Fruit fly (Drosophila melanogaster): Measurements from ENCODE around the gene Ank2.

The Ank2 gene

DNA sequence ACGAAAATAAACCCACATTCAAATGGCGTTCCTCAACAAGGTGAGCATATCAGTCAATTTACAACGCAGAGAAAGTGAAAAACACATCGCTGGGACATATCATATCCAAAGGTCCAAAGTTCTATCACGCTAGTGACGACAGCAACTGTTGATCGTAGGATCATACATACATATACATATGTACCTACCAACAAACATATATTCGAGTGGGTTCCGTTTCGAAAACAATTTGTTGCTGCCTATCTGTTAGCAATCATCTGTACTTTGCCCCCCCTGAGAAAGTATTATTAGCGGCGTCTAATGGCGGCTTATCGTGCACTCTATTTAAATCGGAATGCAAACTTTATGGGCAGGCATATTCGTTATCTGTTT, 1.2 kb upstream of the Ank2 start (continued):
- TF ChIP-seq fd59A (GFP tag; optimal IDR thresholded peaks at IDR 0.05) (no peak), salr (GFP tag; optimal IDR thresholded peaks at IDR 0.05) (no peak), Gug (GFP tag; IDR thresholded peaks at IDR 0.05) (no peak), fkh (GFP tag; optimal IDR thresholded peaks at IDR 0.05) (no peak), CG31627 (GFP tag; optimal IDR thresholded peaks at IDR 0.05) (no peak), acj6 (GFP tag; optimal IDR thresholded peaks at IDR 0.05) (no peak), Ets96B (tag; optimal IDR thresholded peaks at IDR 0.05) (no peak), Sox102F (GFP tag; optimal IDR thresholded peaks at IDR 0.05) (no peak), Smox (GFP tag; optimal IDR thresholded peaks at IDR 0.05) (no peak), net (GFP tag; optimal IDR thresholded peaks at IDR 0.05) (no peak)

DNA sequence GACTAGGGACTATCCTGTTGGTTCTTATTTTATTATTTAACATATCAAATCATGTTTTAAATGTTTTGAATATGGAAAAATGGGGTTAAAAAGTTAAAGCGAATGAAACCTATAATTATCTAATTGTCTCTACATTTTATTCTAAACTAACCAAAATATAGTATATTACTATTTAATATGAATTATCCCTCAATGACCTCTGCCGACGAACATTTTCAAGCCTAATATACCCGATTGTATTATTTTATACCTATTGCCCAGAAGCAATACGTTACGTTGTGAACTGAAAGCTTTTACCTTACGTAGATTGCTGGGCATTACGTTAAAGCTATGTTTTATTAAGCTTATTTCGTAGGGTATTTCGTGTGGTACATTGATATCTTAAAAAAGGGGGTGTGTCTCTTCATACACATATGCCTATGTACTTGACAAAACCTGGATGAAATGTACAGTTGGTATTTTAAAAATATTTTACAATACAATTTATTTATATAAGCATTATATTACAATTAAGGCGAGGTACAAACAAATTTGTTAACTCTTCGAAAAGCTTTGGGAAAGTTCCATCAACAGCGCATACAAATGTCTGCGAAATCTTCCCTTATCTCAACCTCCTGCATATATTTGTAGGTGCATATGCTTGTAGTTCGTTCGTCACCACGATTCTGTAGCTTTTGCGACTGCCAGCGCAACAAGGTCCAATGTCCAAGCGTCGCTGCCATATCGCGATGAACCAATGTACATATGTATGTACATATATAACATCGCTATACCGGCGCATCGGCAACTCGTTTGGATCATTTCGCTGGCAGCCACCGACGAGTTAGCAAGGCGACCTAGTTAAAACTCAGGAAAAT, 594 bp upstream of the Ank2 start, which contains the start of gene Mcad:
Mcad (plus strand) TSS at position 790 of the 857 bp plus-strand sequence.
- TF ChIP-seq net (GFP tag; optimal IDR thresholded peaks at IDR 0.05): peak; percentile 98
- TF ChIP-seq CG31627 (GFP tag; optimal IDR thresholded peaks at IDR 0.05): peak; percentile 91
- peak; percentile 96 for TF ChIP-seq Sox15 (GFP tag; optimal IDR thresholded peaks at IDR 0.05)
- peak; percentile 93 for TF ChIP-seq CG11762 (GFP tag; optimal IDR thresholded peaks at IDR 0.05; ENCODE audit: insufficient read depth)
- TF ChIP-seq dac (GFP tag; optimal IDR thresholded peaks at IDR 0.05): peak; percentile 95
- TF ChIP-seq CG3032 (tag; optimal IDR thresholded peaks at IDR 0.05): peak; percentile 95
- TF ChIP-seq Gug (GFP tag; IDR thresholded peaks at IDR 0.05): peak; percentile 86
- peak; percentile 96 for TF ChIP-seq CG3919 (GFP tag; optimal IDR thresholded peaks at IDR 0.05)
- TF ChIP-seq Hr4 (GFP tag; optimal IDR thresholded peaks at IDR 0.05): peak; percentile 96
- TF ChIP-seq CG6808 (GFP tag; optimal IDR thresholded peaks at IDR 0.05): peak; percentile 92
- peak; percentile 97 for TF ChIP-seq CG8632 (GFP tag; optimal IDR thresholded peaks at IDR 0.05)
- peak; percentile 97 for TF ChIP-seq CG6792 (GFP tag; optimal IDR thresholded peaks at IDR 0.05)
- TF ChIP-seq topi (GFP tag; optimal IDR thresholded peaks at IDR 0.05): peak; percentile 95
- TF ChIP-seq CG9139 (GFP tag; optimal IDR thresholded peaks at IDR 0.05): peak; percentile 95
- peak; percentile 96 for TF ChIP-seq Smox (GFP tag; optimal IDR thresholded peaks at IDR 0.05)
- TF ChIP-seq achi (GFP tag; optimal IDR thresholded peaks at IDR 0.05): peak; percentile 96
- peak; percentile 91 for TF ChIP-seq Hr39 (GFP tag; optimal IDR thresholded peaks at IDR 0.05)
- peak; percentile 92 for TF ChIP-seq CG11902 (GFP tag; optimal IDR thresholded peaks at IDR 0.05)
- peak; percentile 96 for TF ChIP-seq Eip93F (GFP tag; optimal IDR thresholded peaks at IDR 0.05)
- peak; percentile 96 for TF ChIP-seq CG6276 (GFP tag; optimal IDR thresholded peaks at IDR 0.05)
- TF ChIP-seq CG10631 (GFP tag; optimal IDR thresholded peaks at IDR 0.05): peak; percentile 96
- peak; percentile 90 for TF ChIP-seq CG1621 (tag; optimal IDR thresholded peaks at IDR 0.05)
- peak; percentile 94 for TF ChIP-seq CG15336 (GFP tag; IDR thresholded peaks at IDR 0.05)
- TF ChIP-seq Ets96B (tag; optimal IDR thresholded peaks at IDR 0.05): peak; percentile 93
- peak; percentile 92 for TF ChIP-seq Eip75B (GFP tag; optimal IDR thresholded peaks at IDR 0.05)
- peak; percentile 95 for TF ChIP-seq CG8119 (GFP tag; IDR thresholded peaks at IDR 0.05)
- peak; percentile 97 for TF ChIP-seq acj6 (GFP tag; optimal IDR thresholded peaks at IDR 0.05)
- TF ChIP-seq Lpt (GFP tag; optimal IDR thresholded peaks at IDR 0.05): peak; percentile 95
- peak; percentile 94 for TF ChIP-seq fd59A (GFP tag; optimal IDR thresholded peaks at IDR 0.05)
- peak; percentile 89 for TF ChIP-seq Blimp-1 (GFP tag; optimal IDR thresholded peaks at IDR 0.05)
- peak; percentile 95 for TF ChIP-seq Sox14 (GFP tag; optimal IDR thresholded peaks at IDR 0.05)
- peak; percentile 96 for TF ChIP-seq lz (GFP tag; optimal IDR thresholded peaks at IDR 0.05)
- TF ChIP-seq CG16779 (tag; optimal IDR thresholded peaks at IDR 0.05): peak; percentile 94
- TF ChIP-seq ss (GFP tag; optimal IDR thresholded peaks at IDR 0.05): peak; percentile 96 to 97
- peak; percentile 91 for TF ChIP-seq CG10669 (GFP tag; optimal IDR thresholded peaks at IDR 0.05)
- TF ChIP-seq CG11294 (GFP tag; IDR thresholded peaks at IDR 0.05): peak; percentile 91
- TF ChIP-seq svp (GFP tag): peak; percentile 97
- peak; percentile 97 for TF ChIP-seq Sox102F (GFP tag; optimal IDR thresholded peaks at IDR 0.05)
- peak; percentile 98 for TF ChIP-seq esn (GFP tag; optimal IDR thresholded peaks at IDR 0.05)
- peak; percentile 94 for TF ChIP-seq CG7368 (GFP tag; optimal IDR thresholded peaks at IDR 0.05)
- TF ChIP-seq dsx (GFP tag; optimal IDR thresholded peaks at IDR 0.05; ENCODE audit: poor library complexity, severe bottlenecking): peak; percentile 94
- TF ChIP-seq vri (GFP tag; optimal IDR thresholded peaks at IDR 0.05): peak; percentile 94
- TF ChIP-seq fd85E (GFP tag; optimal IDR thresholded peaks at IDR 0.05): peak; percentile 83
- TF ChIP-seq OdsH (GFP tag; optimal IDR thresholded peaks at IDR 0.05): peak; percentile 98
